Worm (Caenorhabditis elegans) whole organism, young adult: ENCODE results near the gene W09G12.7.
A peak's percentile ranks its signal among the peaks of the same experiment; 100 is the strongest.
"Not testable (repeated sequence)": the region's sequence is repeated elsewhere in the genome, so short reads cannot be mapped to it uniquely, and the experiment has no call there.

ENCODE experiments used
- B0336.3 ChIP-seq: fragments of 200-800 bp; sonication (Bioruptor generic); IDR thresholded peaks from 2 replicates; pipeline ENCODE4 v1.3.6; 2022; ENCODE audit warnings: missing genetic modification characterization, missing compliant biosample characterization
- C17E4.6 ChIP-seq: fragments of 200-800 bp; sonication (Bioruptor generic); IDR thresholded peaks from 2 replicates; pipeline ENCODE4 v1.3.6; 2022; ENCODE audit warnings: missing genetic modification reagents, missing genetic modification characterization, missing compliant biosample characterization
- F49E8.2 ChIP-seq: sonication (generic microtip); optimal IDR thresholded peaks from 3 replicates; lab custom pipeline; 2017; ENCODE audit warnings: missing genetic modification characterization, mild to moderate bottlenecking, missing compliant biosample characterization, antibody characterized with exemption, moderate library complexity; ENCODE audit not compliant: insufficient read depth
- Y53F4B.3 ChIP-seq: fragments of 200-800 bp; sonication (Bioruptor generic); IDR thresholded peaks from 2 replicates; pipeline ENCODE4 v1.3.6; 2022; ENCODE audit warnings: missing genetic modification reagents, missing genetic modification characterization, missing compliant biosample characterization
- Y56A3A.18 ChIP-seq: fragments of 200-800 bp; sonication (Bioruptor generic); IDR thresholded peaks from 2 replicates; pipeline ENCODE4 v1.3.6; 2022; ENCODE audit warnings: missing genetic modification reagents, missing genetic modification characterization, missing compliant biosample characterization
- Y67H2A.10 ChIP-seq: fragments of 200-800 bp; sonication (Bioruptor generic); conservative IDR thresholded peaks from 2 replicates; pipeline ENCODE4 v1.3.6; 2022; ENCODE audit warnings: missing genetic modification reagents, missing genetic modification characterization, missing compliant biosample characterization
- ZK185.1 ChIP-seq: sonication (generic microtip); optimal IDR thresholded peaks from 2 replicates; lab custom pipeline; 2016; ENCODE audit warnings: mild to moderate bottlenecking, missing genetic modification characterization, missing compliant biosample characterization; ENCODE audit not compliant: poor library complexity, severe bottlenecking
- akir-1 ChIP-seq: fragments of 200-800 bp; sonication (Bioruptor generic); optimal IDR thresholded peaks from 2 replicates; lab custom pipeline; 2018; ENCODE audit warnings: mild to moderate bottlenecking, missing genetic modification characterization, moderate library complexity, missing compliant biosample characterization
- ama-1 ChIP-seq, 3 experiments: fragments of 150-350 bp in 1 of 3; sonication (generic microtip) in 2 of 3; optimal IDR thresholded peaks; 2 replicates each; lab custom pipeline; 2014 to 2018; ENCODE audit warnings: missing biosample characterization in 2 of 3, missing genetic modification characterization in 2 of 3, missing genetic modification reagents in 2 of 3
- attf-3 ChIP-seq: fragments of 200-800 bp; sonication (Bioruptor generic); conservative IDR thresholded peaks from 2 replicates; pipeline ENCODE4 v1.3.6; 2022; ENCODE audit warnings: missing genetic modification reagents, missing genetic modification characterization, missing compliant biosample characterization
- ccch-3 ChIP-seq: fragments of 200-800 bp; sonication (Bioruptor generic); optimal IDR thresholded peaks from 2 replicates; lab custom pipeline; 2018; ENCODE audit warnings: mild to moderate bottlenecking, missing genetic modification characterization, missing compliant biosample characterization
- dpff-1 ChIP-seq: sonication (generic microtip); optimal IDR thresholded peaks from 2 replicates; lab custom pipeline; 2017; ENCODE audit warnings: mild to moderate bottlenecking, missing genetic modification characterization, missing compliant biosample characterization
- egl-44 ChIP-seq: fragments of 200-800 bp; sonication (Bioruptor generic); IDR thresholded peaks from 2 replicates; pipeline ENCODE4 v1.3.6; 2022; ENCODE audit warnings: missing genetic modification reagents, missing genetic modification characterization, missing compliant biosample characterization
- him-1 ChIP-seq: sonication (generic microtip); optimal IDR thresholded peaks from 2 replicates; lab custom pipeline; 2016; ENCODE audit warnings: missing genotype, missing genetic modification reagents, missing genetic modification characterization, missing compliant biosample characterization
- lag-1 ChIP-seq: fragments of 200-800 bp; sonication (Bioruptor generic); IDR thresholded peaks from 2 replicates; pipeline ENCODE4 v1.3.6; 2022; ENCODE audit warnings: missing genetic modification reagents, missing genetic modification characterization, missing compliant biosample characterization
- lin-40 ChIP-seq: sonication (generic microtip); optimal IDR thresholded peaks from 2 replicates; lab custom pipeline; 2016; ENCODE audit warnings: missing genetic modification characterization, mild to moderate bottlenecking, missing compliant biosample characterization, missing genotype, missing genetic modification reagents
- madf-10 ChIP-seq: sonication (generic microtip); optimal IDR thresholded peaks from 2 replicates; lab custom pipeline; 2016; ENCODE audit warnings: mild to moderate bottlenecking, missing genetic modification characterization, missing compliant biosample characterization
- madf-6 ChIP-seq: fragments of 200-800 bp; sonication (Bioruptor generic); IDR thresholded peaks from 2 replicates; pipeline ENCODE4 v1.3.6; 2022; ENCODE audit warnings: missing genetic modification reagents, missing genetic modification characterization, missing compliant biosample characterization
- mcd-1 ChIP-seq: fragments of 200-800 bp; sonication (Bioruptor generic); IDR thresholded peaks from 2 replicates; pipeline ENCODE4 v1.3.6; 2022; ENCODE audit warnings: missing genetic modification reagents, missing genetic modification characterization, missing compliant biosample characterization
- nfyb-1 ChIP-seq: fragments of 200-800 bp; sonication (Bioruptor generic); IDR thresholded peaks from 2 replicates; pipeline ENCODE4 v1.3.6; 2022; ENCODE audit warnings: missing genetic modification reagents, missing genetic modification characterization, missing compliant biosample characterization
- nhr-179 ChIP-seq: sonication (generic microtip); optimal IDR thresholded peaks from 2 replicates; lab custom pipeline; 2016; ENCODE audit warnings: mild to moderate bottlenecking, missing genetic modification characterization, missing compliant biosample characterization
- nhr-80 ChIP-seq: sonication (generic microtip); optimal IDR thresholded peaks from 2 replicates; lab custom pipeline; 2016; ENCODE audit warnings: missing genetic modification characterization, missing compliant biosample characterization
- pha-4 ChIP-seq: fragments of 150-350 bp; sonication (generic microtip); optimal IDR thresholded peaks from 2 replicates; lab custom pipeline; 2014; ENCODE audit warnings: missing biosample characterization, missing genetic modification reagents, missing genetic modification characterization
- rcor-1 ChIP-seq: fragments of 200-800 bp; sonication (Bioruptor generic); IDR thresholded peaks from 2 replicates; pipeline ENCODE4 v1.3.6; 2022; ENCODE audit warnings: missing genetic modification reagents, missing genetic modification characterization, missing compliant biosample characterization
- sdz-38 ChIP-seq: sonication (generic microtip); optimal IDR thresholded peaks from 2 replicates; lab custom pipeline; 2016; ENCODE audit warnings: missing genotype, missing genetic modification characterization, missing compliant biosample characterization
- sea-2 ChIP-seq: fragments of 200-800 bp; sonication (Bioruptor generic); IDR thresholded peaks from 2 replicates; pipeline ENCODE4 v1.3.6; 2022; ENCODE audit warnings: missing genetic modification characterization, missing compliant biosample characterization
- snpc-1.3 ChIP-seq: sonication (generic microtip); optimal IDR thresholded peaks from 2 replicates; lab custom pipeline; 2017; ENCODE audit warnings: missing genetic modification characterization, mild to moderate bottlenecking, missing compliant biosample characterization, antibody characterized with exemption, moderate library complexity, missing genotype, missing genetic modification reagents; ENCODE audit not compliant: insufficient read depth
- snpc-3.4 ChIP-seq: sonication (generic microtip); optimal IDR thresholded peaks from 2 replicates; lab custom pipeline; 2017; ENCODE audit warnings: missing genetic modification characterization, mild to moderate bottlenecking, missing compliant biosample characterization, antibody characterized with exemption, moderate library complexity, missing genotype, missing genetic modification reagents
- snpc-4 ChIP-seq, 5 experiments: fragments of 150-350 bp in 1 of 5; sonication (generic microtip) in 4 of 5; optimal IDR thresholded peaks; 2 replicates each; lab custom pipeline; 2014 to 2018; ENCODE audit warnings: missing genetic modification characterization in 5 of 5, missing biosample characterization in 3 of 5, antibody characterized with exemption in 2 of 5, mild to moderate bottlenecking in 2 of 5, missing compliant biosample characterization in 2 of 5, missing genotype in 2 of 5, moderate library complexity in 2 of 5, missing genetic modification reagents in 1 of 5
- sptf-2 ChIP-seq: fragments of 200-800 bp; sonication (Bioruptor generic); optimal IDR thresholded peaks from 2 replicates; lab custom pipeline; 2018; ENCODE audit warnings: mild to moderate bottlenecking, missing genetic modification characterization, missing compliant biosample characterization
- unc-130 ChIP-seq: sonication (generic microtip); optimal IDR thresholded peaks from 2 replicates; lab custom pipeline; 2016; ENCODE audit warnings: missing genetic modification reagents, missing genetic modification characterization, missing compliant biosample characterization
- zfh-2 ChIP-seq: fragments of 200-800 bp; sonication (Bioruptor generic); conservative IDR thresholded peaks from 2 replicates; pipeline ENCODE4 v1.3.6; 2022; ENCODE audit warnings: missing genetic modification reagents, missing genetic modification characterization, missing compliant biosample characterization
- zim-3 ChIP-seq: sonication (generic microtip); optimal IDR thresholded peaks from 2 replicates; lab custom pipeline; 2017; ENCODE audit warnings: mild to moderate bottlenecking, missing genetic modification characterization, moderate library complexity, missing compliant biosample characterization
- ztf-18 ChIP-seq: sonication (generic microtip); optimal IDR thresholded peaks from 2 replicates; lab custom pipeline; 2016; ENCODE audit warnings: missing genotype, mild to moderate bottlenecking, missing genetic modification characterization, missing compliant biosample characterization
- ztf-26 ChIP-seq: sonication (generic microtip); optimal IDR thresholded peaks from 2 replicates; lab custom pipeline; 2017; ENCODE audit warnings: missing genetic modification characterization, missing compliant biosample characterization
- ztf-3 ChIP-seq: fragments of 200-800 bp; sonication (Bioruptor generic); optimal IDR thresholded peaks from 2 replicates; lab custom pipeline; 2018; ENCODE audit warnings: mild to moderate bottlenecking, missing genetic modification characterization, missing compliant biosample characterization
- ztf-6 ChIP-seq: fragments of 200-800 bp; sonication (Bioruptor generic); IDR thresholded peaks from 2 replicates; pipeline ENCODE4 v1.3.6; 2022; ENCODE audit warnings: missing genetic modification reagents, missing genetic modification characterization, missing compliant biosample characterization

W09G12.7 gene

DNA sequence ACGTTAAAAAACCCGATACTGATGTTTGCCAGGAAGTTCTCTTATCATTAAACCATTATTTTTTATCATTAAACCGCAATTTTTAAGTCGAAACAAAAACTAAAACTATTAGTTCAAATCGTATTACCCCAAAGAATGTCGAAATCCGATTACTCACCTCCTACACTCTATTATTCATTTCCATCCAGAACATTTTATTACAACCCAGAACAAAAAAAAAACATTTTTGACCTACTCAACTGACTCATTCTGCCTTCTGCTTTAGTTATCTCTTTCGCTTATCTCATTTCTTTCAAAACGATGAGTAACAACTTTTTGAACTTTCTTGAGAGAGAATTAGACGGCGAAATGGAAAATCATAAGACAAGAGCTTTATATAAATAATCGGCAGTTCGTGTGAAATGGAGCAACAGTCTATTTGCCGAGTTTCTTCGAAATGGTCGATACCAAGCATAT lies at the start of gene W09G12.7:
W09G12.7 (plus strand) TSS at position 406 of the 456 bp plus-strand sequence.
- TF ChIP-seq nhr-80 (tag; lab: Kevin White, UChicago), result peak; percentile 48
- TF ChIP-seq madf-6, result no peak
- TF ChIP-seq zim-3 (tag; lab: Kevin White, UChicago), result no peak
- TF ChIP-seq, all 124 proteins: peak for 1

DNA sequence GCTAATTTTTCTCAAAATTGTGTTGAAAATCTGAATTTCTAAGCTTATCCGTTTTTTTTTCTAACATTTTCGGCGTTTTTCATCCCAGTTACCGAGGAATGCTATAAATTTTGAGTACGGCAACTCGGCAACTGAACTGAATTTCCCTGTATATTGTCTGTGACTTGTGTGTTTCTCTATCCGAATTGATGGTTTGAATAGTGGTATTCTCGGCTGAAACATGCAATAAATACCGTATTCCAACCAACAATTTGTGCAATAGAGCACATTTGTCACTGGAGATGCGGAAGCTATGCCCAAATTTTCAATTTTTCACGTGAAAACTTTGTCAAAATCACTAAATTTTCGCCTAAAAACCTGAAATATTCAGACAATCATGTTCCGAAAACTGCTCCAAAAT lies 46.6 kb upstream of the W09G12.7 start, which contains the start of gene rmif-2:
rmif-2 (plus strand) TSS at position 301 of the 400 bp plus-strand sequence.
- TF ChIP-seq rcor-1 (GFP tag; lab: Robert Waterston, UW); madf-10 (tag; lab: Kevin White, UChicago); nfyb-1 (GFP tag; lab: Robert Waterston, UW): not testable (repeated sequence)

DNA sequence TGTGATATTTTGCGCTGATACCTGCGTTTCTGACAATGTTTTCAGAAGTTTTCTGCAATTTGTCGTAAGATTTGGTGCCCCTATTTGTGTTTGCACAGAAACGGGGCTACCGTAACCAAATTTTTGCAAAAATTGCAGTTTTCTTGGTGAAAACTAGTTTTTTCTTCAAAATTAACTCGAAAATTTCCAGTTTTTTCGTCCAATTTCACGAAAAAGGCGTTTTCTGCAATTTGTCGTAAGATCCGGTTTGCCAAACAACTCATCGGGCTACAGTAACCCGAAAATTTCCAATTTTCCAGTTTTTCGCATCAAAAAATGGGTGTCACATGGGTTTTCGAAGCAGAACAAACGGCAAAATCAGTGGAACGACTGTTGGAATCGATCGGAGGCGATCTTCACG lies 41.4 kb upstream of the W09G12.7 start, which contains the start of gene mdt-20:
mdt-20 (plus strand) TSS at position 301 of the 400 bp plus-strand sequence.
- TF ChIP-seq ztf-6; him-1 (tag; lab: Kevin White, UChicago); mcd-1 (GFP tag; lab: Robert Waterston, UW): not testable (repeated sequence)

DNA sequence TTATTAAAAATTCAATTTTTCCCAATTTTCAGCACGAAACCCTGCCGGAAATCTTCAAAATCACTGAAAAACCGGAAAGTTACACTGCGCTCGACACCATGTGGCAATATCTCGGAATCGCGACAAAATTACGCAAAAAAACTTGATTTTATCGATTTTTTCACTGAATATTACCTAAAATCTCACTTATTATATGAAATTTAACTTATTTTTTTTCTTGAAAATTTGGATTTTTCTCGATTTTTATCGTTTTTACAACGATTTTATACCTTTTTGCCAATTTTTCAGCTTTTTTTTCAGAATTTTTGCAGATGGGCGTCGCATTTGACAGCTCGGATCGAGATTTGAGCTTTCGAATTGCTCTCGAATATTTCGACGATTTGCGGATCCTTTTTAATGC lies 36.1 kb upstream of the W09G12.7 start, which contains the start of gene spl-3:
spl-3 (plus strand) TSS at position 301 of the 400 bp plus-strand sequence.
- TF ChIP-seq ztf-3 (GFP tag; lab: Kevin White, UChicago) (no peak), zfh-2 (no peak), snpc-3.4 (tag; lab: Kevin White, UChicago) (no peak), sdz-38 (no peak), sptf-2 (GFP tag; lab: Kevin White, UChicago) (no peak), attf-3 (GFP tag; lab: Robert Waterston, UW) (no peak), snpc-1.3 (tag; lab: Kevin White, UChicago) (no peak), C17E4.6 (GFP tag; lab: Robert Waterston, UW) (no peak), pha-4 (tag; lab: Kevin White, UChicago) (no peak), sea-2 (GFP tag; lab: Robert Waterston, UW) (no peak), unc-130 (GFP tag; lab: Kevin White, UChicago) (no peak), rcor-1 (GFP tag; lab: Robert Waterston, UW) (no peak)

DNA sequence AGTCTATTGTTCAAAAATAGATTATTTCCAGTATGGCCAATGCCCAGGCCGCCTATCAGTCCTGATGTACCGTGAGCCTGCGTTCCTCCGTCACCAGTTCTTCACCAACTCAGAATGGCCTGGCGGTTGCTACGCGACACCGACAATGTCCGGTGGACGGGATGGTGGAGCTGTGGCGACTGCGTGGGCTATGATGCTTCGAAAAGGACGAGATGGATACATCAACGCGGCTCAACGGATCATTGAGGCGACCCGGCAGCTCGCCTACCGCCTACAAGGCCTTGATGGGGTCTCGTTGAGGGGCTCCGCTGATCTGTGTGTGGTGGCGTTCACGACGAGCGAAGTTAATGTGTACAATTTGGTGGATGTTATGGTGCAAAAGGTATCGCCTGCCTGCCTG lies 29.4 kb upstream of the W09G12.7 start:
- TF ChIP-seq lag-1 (GFP tag; lab: Robert Waterston, UW) (no peak), ZK185.1 (no peak), ztf-26 (tag; lab: Kevin White, UChicago) (no peak), B0336.3 (GFP tag; lab: Robert Waterston, UW) (no peak), egl-44 (GFP tag; lab: Robert Waterston, UW) (0 out of 2 replicates have a peak, but pooled peaks have one; percentile 13), ztf-18 (tag; lab: Kevin White, UChicago) (no peak), Y53F4B.3 (GFP tag; lab: Robert Waterston, UW) (no peak), lin-40 (tag; lab: Kevin White, UChicago) (no peak), madf-6 (no peak), zfh-2 (peak; percentile 60; the same call in 1 of the 2 replicates), sptf-2 (GFP tag; lab: Kevin White, UChicago) (no peak), rcor-1 (GFP tag; lab: Robert Waterston, UW) (no peak), him-1 (tag; lab: Kevin White, UChicago) (no peak)

DNA sequence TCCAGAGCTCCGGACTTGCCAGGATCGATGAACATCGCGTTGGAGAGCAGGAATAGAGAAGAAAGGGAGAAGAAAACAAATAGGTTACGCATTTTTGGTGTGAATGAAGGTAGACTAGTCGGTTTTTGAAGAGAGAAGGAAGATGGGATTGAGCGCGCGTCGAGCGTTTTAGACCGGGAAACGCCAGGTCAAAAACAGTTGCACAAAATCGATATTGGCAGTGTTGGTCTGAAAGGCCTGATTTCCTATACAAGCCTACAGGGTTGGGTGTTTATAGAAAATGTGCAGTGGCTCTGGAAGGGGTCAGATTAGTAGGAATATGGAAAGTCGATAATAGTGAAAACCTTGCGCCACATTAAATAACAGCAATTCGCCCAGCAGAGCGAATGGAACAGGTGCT lies 24.0 kb upstream of the W09G12.7 start, which contains the start of gene dsl-2:
dsl-2 (minus strand) TSS at position 101 of the 400 bp plus-strand sequence.
- TF ChIP-seq egl-44 (GFP tag; lab: Robert Waterston, UW), result no peak
- no peak for TF ChIP-seq akir-1
- TF ChIP-seq unc-130 (GFP tag; lab: Kevin White, UChicago), result no peak
- TF ChIP-seq ama-1 (optimal IDR thresholded peaks at IDR 0.05; lab: Kevin White, UChicago), result no peak
- no peak for TF ChIP-seq ama-1 (GFP tag; optimal IDR thresholded peaks at IDR 0.05; lab: Kevin White, UChicago)
- TF ChIP-seq snpc-4 (GFP tag; optimal IDR thresholded peaks at IDR 0.05; lab: Kevin White, UChicago), result no peak
- TF ChIP-seq snpc-4 (tag; optimal IDR thresholded peaks at IDR 0.05; lab: Kevin White, UChicago), result no peak
- TF ChIP-seq rcor-1 (GFP tag; lab: Robert Waterston, UW), result no peak
- no peak for TF ChIP-seq Y67H2A.10 (GFP tag; lab: Robert Waterston, UW)
- TF ChIP-seq Y56A3A.18 (GFP tag; lab: Robert Waterston, UW), result no peak
- TF ChIP-seq nhr-179 (tag; lab: Kevin White, UChicago), result no peak
- TF ChIP-seq F49E8.2 (tag; lab: Kevin White, UChicago), result no peak
- TF ChIP-seq dpff-1 (tag; lab: Kevin White, UChicago), result no peak
- no peak for TF ChIP-seq ccch-3 (GFP tag; lab: Kevin White, UChicago)
